Fruit fly (Drosophila melanogaster) whole organism, embryonic: ENCODE results near the gene Sld5.

Source experiments
- Atf3 ChIP-seq: fragments of 200-800 bp; sonication (Bioruptor generic); optimal IDR thresholded peaks from 3 replicates; lab custom pipeline; 2016; ENCODE audit warnings: missing biosample characterization, missing genetic modification characterization
- B-H1 ChIP-seq: fragments of 200-800 bp; sonication (Bioruptor generic); IDR thresholded peaks from 3 replicates; pipeline ENCODE4 v1.3.6; 2022; ENCODE audit warnings: missing biosample characterization, missing genetic modification characterization
- C15 ChIP-seq: fragments of 200-800 bp; sonication (Bioruptor generic); IDR thresholded peaks from 3 replicates; pipeline ENCODE4 v1.3.6; 2022; ENCODE audit warnings: missing biosample characterization, missing genetic modification characterization
- CG10959 ChIP-seq: fragments of 200-800 bp; sonication (Bioruptor generic); IDR thresholded peaks from 2 replicates; pipeline ENCODE4 v1.3.6; 2022; ENCODE audit warnings: missing biosample characterization, missing genetic modification characterization
- CG11456 ChIP-seq: fragments of 200-800 bp; sonication (Bioruptor generic); IDR thresholded peaks from 3 replicates; pipeline ENCODE4 v1.3.6; 2022; ENCODE audit warnings: missing biosample characterization, missing genetic modification characterization
- CG11560 ChIP-seq: fragments of 200-800 bp; sonication (Bioruptor generic); IDR thresholded peaks from 3 replicates; pipeline ENCODE4 v1.3.6; 2022; ENCODE audit warnings: missing biosample characterization, missing genetic modification characterization
- CG13287 ChIP-seq: fragments of 200-800 bp; sonication (Bioruptor generic); IDR thresholded peaks from 2 replicates; pipeline ENCODE4 v1.3.6; 2022; ENCODE audit warnings: missing biosample characterization, missing genetic modification characterization; ENCODE audit not compliant: partially characterized antibody
- CG13894 ChIP-seq: fragments of 200-800 bp; sonication (Bioruptor generic); optimal IDR thresholded peaks from 3 replicates; lab custom pipeline; 2018; ENCODE audit warnings: missing biosample characterization, mild to moderate bottlenecking, missing genetic modification characterization, moderate library complexity
- CG16779 ChIP-seq: fragments of 200-800 bp; sonication (Bioruptor generic); IDR thresholded peaks from 2 replicates; pipeline ENCODE4 v1.3.6; 2022; ENCODE audit warnings: missing biosample characterization, missing genetic modification characterization
- CG16815 ChIP-seq: fragments of 200-800 bp; sonication (Bioruptor generic); optimal IDR thresholded peaks from 3 replicates; lab custom pipeline; 2017; ENCODE audit warnings: missing biosample characterization, mild to moderate bottlenecking, missing genetic modification characterization
- CG17829 ChIP-seq: fragments of 200-800 bp; optimal IDR thresholded peaks from 2 replicates; lab custom pipeline; 2019; ENCODE audit warnings: missing biosample characterization, mild to moderate bottlenecking, missing genetic modification characterization, moderate library complexity
- CG17912 ChIP-seq: fragments of 200-800 bp; sonication (Bioruptor generic); optimal IDR thresholded peaks from 2 replicates; lab custom pipeline; 2018; ENCODE audit warnings: missing biosample characterization, mild to moderate bottlenecking, missing genetic modification characterization
- CG18476 ChIP-seq: fragments of 200-800 bp; sonication (Bioruptor generic); optimal IDR thresholded peaks from 2 replicates; lab custom pipeline; 2016; ENCODE audit warnings: missing biosample characterization, mild to moderate bottlenecking, missing genetic modification characterization
- CG2678 ChIP-seq: fragments of 200-800 bp; sonication (Bioruptor generic); optimal IDR thresholded peaks from 3 replicates; lab custom pipeline; 2019; ENCODE audit warnings: missing biosample characterization, mild to moderate bottlenecking, missing genetic modification characterization, moderate library complexity
- CG3847 ChIP-seq: fragments of 200-800 bp; sonication (Bioruptor generic); IDR thresholded peaks from 2 replicates; pipeline ENCODE4 v1.3.6; 2022; ENCODE audit warnings: missing biosample characterization, missing genetic modification characterization
- CG4282 ChIP-seq: fragments of 200-800 bp; sonication (Bioruptor generic); optimal IDR thresholded peaks from 2 replicates; lab custom pipeline; 2016; ENCODE audit warnings: missing biosample characterization, missing genetic modification characterization
- CG4360 ChIP-seq: fragments of 200-800 bp; sonication (Bioruptor generic); IDR thresholded peaks from 2 replicates; pipeline ENCODE4 v1.3.6; 2022; ENCODE audit warnings: missing biosample characterization, missing genetic modification characterization
- CG6175 ChIP-seq: fragments of 200-800 bp; sonication (Bioruptor generic); IDR thresholded peaks from 3 replicates; pipeline ENCODE4 v1.3.6; 2022; ENCODE audit warnings: missing biosample characterization, missing genetic modification characterization
- CG6791 ChIP-seq: fragments of 200-800 bp; sonication (Bioruptor generic); IDR thresholded peaks from 3 replicates; pipeline ENCODE4 v1.3.6; 2022; ENCODE audit warnings: missing biosample characterization, missing genetic modification characterization; ENCODE audit not compliant: partially characterized antibody
- CG7357 ChIP-seq: fragments of 200-800 bp; sonication (Bioruptor generic); IDR thresholded peaks from 3 replicates; pipeline ENCODE4 v1.3.6; 2022; ENCODE audit warnings: missing biosample characterization, missing genetic modification characterization
- CG7786 ChIP-seq: fragments of 200-800 bp; sonication (Bioruptor generic); optimal IDR thresholded peaks from 2 replicates; lab custom pipeline; 2016; ENCODE audit warnings: missing biosample characterization, missing genetic modification characterization
- CG8765 ChIP-seq: fragments of 200-800 bp; sonication (Bioruptor generic); IDR thresholded peaks from 2 replicates; pipeline ENCODE4 v1.3.6; 2022; ENCODE audit warnings: missing biosample characterization, missing genetic modification characterization
- CrebB ChIP-seq: fragments of 200-800 bp; sonication (Bioruptor generic); optimal IDR thresholded peaks from 3 replicates; lab custom pipeline; 2018; ENCODE audit warnings: missing biosample characterization, mild to moderate bottlenecking, missing genetic modification characterization
- E2f1 ChIP-seq: fragments of 200-800 bp; sonication (Bioruptor generic); IDR thresholded peaks from 2 replicates; pipeline ENCODE4 v1.3.6; 2022; ENCODE audit warnings: missing biosample characterization, missing genetic modification characterization
- Fer1 ChIP-seq: fragments of 200-800 bp; sonication (Bioruptor generic); optimal IDR thresholded peaks from 2 replicates; lab custom pipeline; 2017; ENCODE audit warnings: missing biosample characterization, mild to moderate bottlenecking, missing genetic modification characterization
- HHEX ChIP-seq: fragments of 200-800 bp; sonication (Bioruptor generic); optimal IDR thresholded peaks from 3 replicates; lab custom pipeline; 2017; ENCODE audit warnings: missing biosample characterization, mild to moderate bottlenecking, missing genetic modification characterization, missing genetic modification reagents
- Hr39 ChIP-seq: fragments of >200 bp; optimal IDR thresholded peaks from 2 replicates; lab custom pipeline; 2017
- Hr51 ChIP-seq, 2 experiments: fragments of 200-800 bp; sonication (Bioruptor generic); optimal IDR thresholded peaks; 2 replicates in 1 of 2; 3 replicates in 1 of 2; lab custom pipeline; 2016 to 2018; ENCODE audit warnings: missing biosample characterization in 2 of 2, missing genetic modification characterization in 2 of 2, mild to moderate bottlenecking in 1 of 2, moderate library complexity in 1 of 2
- Mrtf ChIP-seq: fragments of 200-800 bp; sonication (Bioruptor generic); IDR thresholded peaks from 3 replicates; pipeline ENCODE4 v1.3.6; 2022; ENCODE audit warnings: missing biosample characterization, missing genetic modification characterization
- Nf-YA ChIP-seq: fragments of 200-800 bp; sonication (Bioruptor generic); IDR thresholded peaks from 2 replicates; pipeline ENCODE4 v1.3.6; 2022; ENCODE audit warnings: missing biosample characterization, missing genetic modification characterization
- Six4 ChIP-seq: fragments of 200-800 bp; sonication (Bioruptor generic); optimal IDR thresholded peaks from 2 replicates; lab custom pipeline; 2016; ENCODE audit warnings: missing biosample characterization, missing genetic modification characterization
- Sry-δ ChIP-seq: fragments of 200-800 bp; sonication (Bioruptor generic); optimal IDR thresholded peaks from 2 replicates; lab custom pipeline; 2016; ENCODE audit warnings: missing biosample characterization, missing genetic modification characterization
- Tbp ChIP-seq: fragments of >200 bp; optimal IDR thresholded peaks from 2 replicates; lab custom pipeline; 2018; ENCODE audit warnings: missing biosample characterization, missing genetic modification characterization
- Usf ChIP-seq: fragments of 200-800 bp; sonication (Bioruptor generic); optimal IDR thresholded peaks from 2 replicates; lab custom pipeline; 2017; ENCODE audit warnings: missing genotype, missing biosample characterization, missing genetic modification characterization
- Xbp1 ChIP-seq: fragments of 200-800 bp; sonication (Bioruptor generic); optimal IDR thresholded peaks from 3 replicates; lab custom pipeline; 2016; ENCODE audit warnings: missing biosample characterization, mild to moderate bottlenecking, missing genetic modification characterization
- corto ChIP-seq: fragments of 200-800 bp; sonication (Bioruptor generic); optimal IDR thresholded peaks from 2 replicates; lab custom pipeline; 2016; ENCODE audit warnings: missing biosample characterization, mild to moderate bottlenecking, missing genetic modification characterization, moderate library complexity
- dan ChIP-seq: fragments of 200-800 bp; sonication (Bioruptor generic); IDR thresholded peaks from 2 replicates; pipeline ENCODE4 v1.3.6; 2022; ENCODE audit warnings: missing biosample characterization, missing genetic modification characterization
- disco-r ChIP-seq: fragments of 200-800 bp; sonication (Bioruptor generic); optimal IDR thresholded peaks from 2 replicates; lab custom pipeline; 2016; ENCODE audit warnings: missing biosample characterization, missing genetic modification characterization
- fru ChIP-seq: fragments of >200 bp; optimal IDR thresholded peaks from 2 replicates; lab custom pipeline; 2017
- grn ChIP-seq: fragments of 200-800 bp; sonication (Bioruptor generic); optimal IDR thresholded peaks from 3 replicates; lab custom pipeline; 2017; ENCODE audit warnings: missing biosample characterization, missing genetic modification characterization
- h ChIP-seq: fragments of >200 bp; optimal IDR thresholded peaks from 2 replicates; lab custom pipeline; 2017
- hth ChIP-seq: fragments of >200 bp; optimal IDR thresholded peaks from 2 replicates; lab custom pipeline; 2017; ENCODE audit warnings: inconsistent platforms
- lov ChIP-seq, 2 experiments: fragments of 200-800 bp in 1 of 2; fragments of >200 bp in 1 of 2; sonication (Bioruptor generic) in 1 of 2; IDR thresholded peaks in 1 of 2; optimal IDR thresholded peaks in 1 of 2; 2 replicates in 1 of 2; 3 replicates in 1 of 2; pipeline versions ENCODE4 v1.3.6 to Lab custom; 2017 to 2022; ENCODE audit warnings: missing biosample characterization in 1 of 2, missing genetic modification characterization in 1 of 2
- nerfin-1 ChIP-seq: fragments of 200-800 bp; sonication (Bioruptor generic); optimal IDR thresholded peaks from 3 replicates; lab custom pipeline; 2019; ENCODE audit warnings: missing biosample characterization, mild to moderate bottlenecking, missing genetic modification characterization, moderate library complexity
- pita ChIP-seq: fragments of 200-800 bp; sonication (Bioruptor generic); optimal IDR thresholded peaks from 2 replicates; lab custom pipeline; 2017; ENCODE audit warnings: missing biosample characterization, mild to moderate bottlenecking, missing genetic modification characterization
- scrt ChIP-seq: fragments of 200-800 bp; sonication (Bioruptor generic); optimal IDR thresholded peaks from 2 replicates; lab custom pipeline; 2018; ENCODE audit warnings: missing biosample characterization, mild to moderate bottlenecking, missing genetic modification characterization, moderate library complexity
- ssp ChIP-seq: fragments of 200-800 bp; sonication (Bioruptor generic); IDR thresholded peaks from 2 replicates; pipeline ENCODE4 v1.3.6; 2022; ENCODE audit warnings: missing biosample characterization, missing genetic modification characterization
- tgo ChIP-seq: fragments of 200-800 bp; sonication (Bioruptor generic); IDR thresholded peaks from 3 replicates; pipeline ENCODE4 v1.3.6; 2022; ENCODE audit warnings: missing biosample characterization, missing genetic modification characterization
- ttk ChIP-seq: fragments of 200-800 bp; sonication (Bioruptor generic); IDR thresholded peaks from 2 replicates; pipeline ENCODE4 v2.1.2; 2022; ENCODE audit warnings: missing biosample characterization, missing genetic modification characterization
- wdn ChIP-seq: fragments of 200-800 bp; sonication (Bioruptor generic); IDR thresholded peaks from 2 replicates; pipeline ENCODE4 v1.3.6; 2022; ENCODE audit warnings: missing biosample characterization, missing genetic modification characterization

Gene Sld5

dm6 chr3R:26020244-26021171, 35.8 kb downstream of the Sld5 start (continued):
- TF ChIP-seq CG7357 (GFP tag; lab: Robert Waterston, UW) (no peak), Hr39 (no peak), CG17829 (tag; lab: Kevin White, UChicago) (peak; percentile 58), CG11560 (tag; lab: Robert Waterston, UW) (no peak), CG16779 (GFP tag; lab: Robert Waterston, UW) (no peak), CG11456 (GFP tag; lab: Robert Waterston, UW) (no peak), CG2678 (peak; percentile 82), Usf (GFP tag; lab: Kevin White, UChicago) (peak; percentile 1), CrebB (tag; lab: Kevin White, UChicago) (no peak), nerfin-1 (tag; lab: Kevin White, UChicago) (peak; percentile 44), Hr51 (GFP tag; optimal IDR thresholded peaks at IDR 0.05; lab: Kevin White, UChicago) (peak in 1 of 2 experiments; percentile 82), CG4282 (GFP tag; lab: Kevin White, UChicago) (no peak), Sry-δ (GFP tag; lab: Kevin White, UChicago) (no peak), scrt (peak; percentile 46), CG10959 (GFP tag; lab: Robert Waterston, UW) (no peak), Tbp (GFP tag; lab: Kevin White, UChicago) (no peak), grn (no peak), ttk (peak; percentile 54; the same call in 1 of the 2 replicates), CG18476 (GFP tag; lab: Kevin White, UChicago) (peak; percentile 10), B-H1 (GFP tag; lab: Robert Waterston, UW) (peak; percentile 47; the same call in 2 of the 3 replicates), h (lab: Kevin White, UChicago) (peak; percentile 56), Mrtf (0 out of 3 replicates have a peak, but pooled peaks have one; percentile 35), hth (lab: Kevin White, UChicago) (no peak), C15 (GFP tag; lab: Robert Waterston, UW) (no peak), Xbp1 (GFP tag; lab: Kevin White, UChicago) (peak; percentile 51), fru (no peak), CG8765 (GFP tag; lab: Robert Waterston, UW) (no peak), CG13894 (peak; percentile 16), wdn (GFP tag; lab: Robert Waterston, UW) (no peak), Atf3 (no peak), HHEX (peak; percentile 44), lov (optimal IDR thresholded peaks at IDR 0.05; lab: Kevin White, UChicago) (no peak), lov (GFP tag; IDR thresholded peaks at IDR 0.05; lab: Robert Waterston, UW) (0 out of 3 replicates have a peak, but pooled peaks have one; percentile 30), disco-r (GFP tag; lab: Kevin White, UChicago) (no peak), Fer1 (GFP tag; lab: Kevin White, UChicago) (peak; percentile 63), CG4360 (GFP tag; lab: Robert Waterston, UW) (no peak), E2f1 (GFP tag; lab: Robert Waterston, UW) (peak; percentile 62), Nf-YA (peak; percentile 85), pita (no peak), dan (GFP tag; lab: Robert Waterston, UW) (no peak), CG16815 (GFP tag; lab: Kevin White, UChicago) (peak; percentile 49), CG6791 (GFP tag; lab: Robert Waterston, UW) (no peak), corto (GFP tag; lab: Kevin White, UChicago) (no peak), CG17912 (GFP tag; lab: Kevin White, UChicago) (no peak), ssp (GFP tag; lab: Robert Waterston, UW) (peak; percentile 31; the same call in 1 of the 2 replicates), CG3847 (GFP tag; lab: Robert Waterston, UW) (peak; percentile 32; the same call in 1 of the 2 replicates), tgo (GFP tag; lab: Robert Waterston, UW) (peak; percentile 62), CG6175 (no peak), CG13287 (peak; percentile 34; the same call in 1 of the 2 replicates), CG7786 (GFP tag; lab: Kevin White, UChicago) (no peak), Six4 (GFP tag; lab: Kevin White, UChicago) (peak; percentile 34)
